Fruit fly (Drosophila melanogaster) whole organism, prepupa: ENCODE results near the gene zfh1.

ENCODE experiments used
- Eip93F ChIP-seq: fragments of 200-800 bp; sonication (Bioruptor generic); optimal IDR thresholded peaks from 2 replicates; lab custom pipeline; 2016; ENCODE audit warnings: missing biosample characterization, mild to moderate bottlenecking, missing genetic modification characterization
- OdsH ChIP-seq: fragments of 200-800 bp; sonication (Bioruptor generic); optimal IDR thresholded peaks from 3 replicates; lab custom pipeline; 2016; ENCODE audit warnings: missing biosample characterization, missing genetic modification characterization
- Sox102F ChIP-seq: fragments of 200-800 bp; sonication (Bioruptor generic); optimal IDR thresholded peaks from 2 replicates; lab custom pipeline; 2016; ENCODE audit warnings: missing biosample characterization, mild to moderate bottlenecking, missing genetic modification characterization
- net ChIP-seq: fragments of 200-800 bp; sonication (Bioruptor generic); optimal IDR thresholded peaks from 3 replicates; lab custom pipeline; 2016; ENCODE audit warnings: missing biosample characterization, missing genetic modification characterization
- topi ChIP-seq: fragments of 200-800 bp; sonication (Bioruptor generic); optimal IDR thresholded peaks from 3 replicates; lab custom pipeline; 2016; ENCODE audit warnings: missing biosample characterization, missing genetic modification characterization
- vri ChIP-seq: fragments of 200-800 bp; sonication (Bioruptor generic); optimal IDR thresholded peaks from 3 replicates; lab custom pipeline; 2016; ENCODE audit warnings: missing biosample characterization, mild to moderate bottlenecking, missing genetic modification characterization

Gene zfh1

dm6 chr3R:30833078-30833477 is 67.4 kb downstream of the zfh1 start (continued):
- TF ChIP-seq Eip93F (no peak), vri (GFP tag; lab: Kevin White, UChicago) (peak; percentile 33), topi (GFP tag; lab: Kevin White, UChicago) (peak; percentile 17), OdsH (peak; percentile 28), Sox102F (GFP tag; lab: Kevin White, UChicago) (peak; percentile 7), net (peak; percentile 42)
